Worm (Caenorhabditis elegans) whole organism, young adult: ENCODE data around the gene vrk-1.

Experiments used
- B0019.2 ChIP-seq: fragments of 200-800 bp; sonication (Bioruptor generic); conservative IDR thresholded peaks from 2 replicates; pipeline ENCODE4 v1.3.6; 2022; ENCODE audit warnings: missing genetic modification reagents, missing genetic modification characterization, missing compliant biosample characterization
- C17E4.6 ChIP-seq: fragments of 200-800 bp; sonication (Bioruptor generic); IDR thresholded peaks from 2 replicates; pipeline ENCODE4 v1.3.6; 2022; ENCODE audit warnings: missing genetic modification reagents, missing genetic modification characterization, missing compliant biosample characterization
- F10E7.11 ChIP-seq: sonication (generic microtip); optimal IDR thresholded peaks from 2 replicates; lab custom pipeline; 2017; ENCODE audit warnings: mild to moderate bottlenecking, missing genetic modification characterization, moderate library complexity, missing compliant biosample characterization
- F49E8.2 ChIP-seq: sonication (generic microtip); optimal IDR thresholded peaks from 3 replicates; lab custom pipeline; 2017; ENCODE audit warnings: missing genetic modification characterization, mild to moderate bottlenecking, missing compliant biosample characterization, antibody characterized with exemption, moderate library complexity; ENCODE audit not compliant: insufficient read depth
- F55B11.4 ChIP-seq: sonication (generic microtip); optimal IDR thresholded peaks from 2 replicates; lab custom pipeline; 2016; ENCODE audit warnings: missing compliant biosample characterization, missing genetic modification characterization, borderline replicate concordance; ENCODE audit not compliant: insufficient read depth
- K12H6.12 ChIP-seq: fragments of 200-800 bp; sonication (Bioruptor generic); optimal IDR thresholded peaks from 2 replicates; lab custom pipeline; 2018; ENCODE audit warnings: mild to moderate bottlenecking, missing genetic modification characterization, missing compliant biosample characterization
- attf-5 ChIP-seq: fragments of 200-800 bp; sonication (Bioruptor generic); optimal IDR thresholded peaks from 2 replicates; lab custom pipeline; 2018; ENCODE audit warnings: mild to moderate bottlenecking, missing genetic modification characterization, missing compliant biosample characterization
- bed-1 ChIP-seq: fragments of 200-800 bp; sonication (Bioruptor generic); IDR thresholded peaks from 2 replicates; pipeline ENCODE4 v1.3.6; 2022; ENCODE audit warnings: missing genetic modification reagents, missing genetic modification characterization, missing compliant biosample characterization
- cebp-1 ChIP-seq, 2 experiments: fragments of 200-800 bp in 1 of 2; sonication (Bioruptor generic) in 1 of 2; sonication (generic microtip) in 1 of 2; IDR thresholded peaks in 1 of 2; optimal IDR thresholded peaks in 1 of 2; 2 replicates each; pipeline versions ENCODE4 v1.3.6 to Lab custom; 2017 to 2022; ENCODE audit warnings: missing compliant biosample characterization in 2 of 2, missing genetic modification characterization in 2 of 2, mild to moderate bottlenecking in 1 of 2, missing genetic modification reagents in 1 of 2, moderate library complexity in 1 of 2
- cebp-2 ChIP-seq: fragments of 200-800 bp; sonication (Bioruptor generic); IDR thresholded peaks from 2 replicates; pipeline ENCODE4 v1.3.6; 2022; ENCODE audit warnings: missing genetic modification characterization, missing compliant biosample characterization
- ceh-91 ChIP-seq: fragments of 200-800 bp; sonication (Bioruptor generic); IDR thresholded peaks from 2 replicates; pipeline ENCODE4 v1.3.6; 2022; ENCODE audit warnings: missing genetic modification reagents, missing genetic modification characterization, missing compliant biosample characterization
- chd-7 ChIP-seq: sonication (generic microtip); optimal IDR thresholded peaks from 2 replicates; lab custom pipeline; 2016; ENCODE audit warnings: mild to moderate bottlenecking, missing genetic modification characterization, moderate library complexity, missing compliant biosample characterization
- die-1 ChIP-seq: sonication (generic microtip); optimal IDR thresholded peaks from 2 replicates; lab custom pipeline; 2016; ENCODE audit warnings: missing genotype, mild to moderate bottlenecking, missing genetic modification characterization, missing compliant biosample characterization
- dox-1 ChIP-seq: fragments of 200-800 bp; sonication (Bioruptor generic); IDR thresholded peaks from 2 replicates; pipeline ENCODE4 v1.3.6; 2022; ENCODE audit warnings: missing genetic modification reagents, missing genetic modification characterization, missing compliant biosample characterization
- egl-44 ChIP-seq: fragments of 200-800 bp; sonication (Bioruptor generic); IDR thresholded peaks from 2 replicates; pipeline ENCODE4 v1.3.6; 2022; ENCODE audit warnings: missing genetic modification reagents, missing genetic modification characterization, missing compliant biosample characterization
- him-1 ChIP-seq: sonication (generic microtip); optimal IDR thresholded peaks from 2 replicates; lab custom pipeline; 2016; ENCODE audit warnings: missing genotype, missing genetic modification reagents, missing genetic modification characterization, missing compliant biosample characterization
- hlh-26 ChIP-seq: fragments of 200-800 bp; sonication (Bioruptor generic); conservative IDR thresholded peaks from 2 replicates; pipeline ENCODE4 v1.3.6; 2022; ENCODE audit warnings: missing genetic modification reagents, missing genetic modification characterization, missing compliant biosample characterization
- hmg-20 ChIP-seq: fragments of 200-800 bp; sonication (Bioruptor generic); IDR thresholded peaks from 2 replicates; pipeline ENCODE4 v1.3.6; 2022; ENCODE audit warnings: missing genetic modification reagents, missing genetic modification characterization, missing compliant biosample characterization
- hsf-1 ChIP-seq: fragments of 200-800 bp; sonication (Bioruptor generic); IDR thresholded peaks from 2 replicates; pipeline ENCODE4 v1.3.6; 2022; ENCODE audit warnings: missing genetic modification reagents, missing genetic modification characterization, missing compliant biosample characterization
- let-607 ChIP-seq, 2 experiments: fragments of 200-800 bp in 1 of 2; sonication (Bioruptor generic) in 1 of 2; sonication (generic microtip) in 1 of 2; optimal IDR thresholded peaks; 2 replicates each; lab custom pipeline; 2016 to 2018; ENCODE audit warnings: mild to moderate bottlenecking in 2 of 2, missing compliant biosample characterization in 2 of 2, missing genetic modification characterization in 2 of 2, moderate library complexity in 2 of 2, missing genotype in 1 of 2
- lir-1 ChIP-seq: fragments of 200-800 bp; sonication (Bioruptor generic); conservative IDR thresholded peaks from 2 replicates; pipeline ENCODE4 v1.3.6; 2022; ENCODE audit warnings: missing genetic modification reagents, missing genetic modification characterization, missing compliant biosample characterization
- lsy-27 ChIP-seq: sonication (generic microtip); optimal IDR thresholded peaks from 2 replicates; lab custom pipeline; 2017; ENCODE audit warnings: missing genetic modification characterization, mild to moderate bottlenecking, missing compliant biosample characterization, antibody characterized with exemption, missing genotype, borderline replicate concordance; ENCODE audit not compliant: insufficient read depth
- madf-3 ChIP-seq: fragments of 200-800 bp; sonication (Bioruptor generic); IDR thresholded peaks from 2 replicates; pipeline ENCODE4 v1.3.6; 2022; ENCODE audit warnings: missing genetic modification reagents, missing genetic modification characterization, missing compliant biosample characterization
- madf-8 ChIP-seq: fragments of 200-800 bp; sonication (Bioruptor generic); conservative IDR thresholded peaks from 2 replicates; pipeline ENCODE4 v1.3.6; 2022; ENCODE audit warnings: missing genetic modification reagents, missing genetic modification characterization, missing compliant biosample characterization
- mes-4 ChIP-seq: sonication (generic microtip); optimal IDR thresholded peaks from 2 replicates; lab custom pipeline; 2016; ENCODE audit warnings: missing genotype, missing genetic modification characterization, missing compliant biosample characterization
- nfya-1 ChIP-seq: sonication (generic microtip); optimal IDR thresholded peaks from 2 replicates; lab custom pipeline; 2017; ENCODE audit warnings: antibody characterized with exemption, missing compliant biosample characterization, missing genetic modification characterization, borderline replicate concordance; ENCODE audit not compliant: insufficient read depth
- nfya-2 ChIP-seq: fragments of 200-800 bp; sonication (Bioruptor generic); IDR thresholded peaks from 2 replicates; pipeline ENCODE4 v1.3.6; 2022; ENCODE audit warnings: missing genetic modification reagents, missing genetic modification characterization, missing compliant biosample characterization
- nhr-120 ChIP-seq: fragments of 200-800 bp; sonication (Bioruptor generic); IDR thresholded peaks from 2 replicates; pipeline ENCODE4 v1.3.6; 2022; ENCODE audit warnings: missing genetic modification characterization, missing compliant biosample characterization
- nhr-80 ChIP-seq: sonication (generic microtip); optimal IDR thresholded peaks from 2 replicates; lab custom pipeline; 2016; ENCODE audit warnings: missing genetic modification characterization, missing compliant biosample characterization
- pbrm-1 ChIP-seq: fragments of 200-800 bp; sonication (Bioruptor generic); IDR thresholded peaks from 2 replicates; pipeline ENCODE4 v1.3.6; 2022; ENCODE audit warnings: missing genetic modification reagents, missing genetic modification characterization, missing compliant biosample characterization
- snpc-1.3 ChIP-seq: sonication (generic microtip); optimal IDR thresholded peaks from 2 replicates; lab custom pipeline; 2017; ENCODE audit warnings: missing genetic modification characterization, mild to moderate bottlenecking, missing compliant biosample characterization, antibody characterized with exemption, moderate library complexity, missing genotype, missing genetic modification reagents; ENCODE audit not compliant: insufficient read depth
- snpc-3.4 ChIP-seq: sonication (generic microtip); optimal IDR thresholded peaks from 2 replicates; lab custom pipeline; 2017; ENCODE audit warnings: missing genetic modification characterization, mild to moderate bottlenecking, missing compliant biosample characterization, antibody characterized with exemption, moderate library complexity, missing genotype, missing genetic modification reagents
- sptf-2 ChIP-seq: fragments of 200-800 bp; sonication (Bioruptor generic); optimal IDR thresholded peaks from 2 replicates; lab custom pipeline; 2018; ENCODE audit warnings: mild to moderate bottlenecking, missing genetic modification characterization, missing compliant biosample characterization
- xnd-1 ChIP-seq: sonication (generic microtip); optimal IDR thresholded peaks from 2 replicates; lab custom pipeline; 2016; ENCODE audit warnings: missing genotype, missing genetic modification reagents, missing genetic modification characterization, missing compliant biosample characterization
- zfh-2 ChIP-seq: fragments of 200-800 bp; sonication (Bioruptor generic); conservative IDR thresholded peaks from 2 replicates; pipeline ENCODE4 v1.3.6; 2022; ENCODE audit warnings: missing genetic modification reagents, missing genetic modification characterization, missing compliant biosample characterization
- zim-3 ChIP-seq: sonication (generic microtip); optimal IDR thresholded peaks from 2 replicates; lab custom pipeline; 2017; ENCODE audit warnings: mild to moderate bottlenecking, missing genetic modification characterization, moderate library complexity, missing compliant biosample characterization
- ztf-28 ChIP-seq: fragments of 200-800 bp; sonication (Bioruptor generic); IDR thresholded peaks from 2 replicates; pipeline ENCODE4 v1.3.6; 2022; ENCODE audit warnings: missing genetic modification reagents, missing genetic modification characterization, missing compliant biosample characterization

The vrk-1 gene

DNA sequence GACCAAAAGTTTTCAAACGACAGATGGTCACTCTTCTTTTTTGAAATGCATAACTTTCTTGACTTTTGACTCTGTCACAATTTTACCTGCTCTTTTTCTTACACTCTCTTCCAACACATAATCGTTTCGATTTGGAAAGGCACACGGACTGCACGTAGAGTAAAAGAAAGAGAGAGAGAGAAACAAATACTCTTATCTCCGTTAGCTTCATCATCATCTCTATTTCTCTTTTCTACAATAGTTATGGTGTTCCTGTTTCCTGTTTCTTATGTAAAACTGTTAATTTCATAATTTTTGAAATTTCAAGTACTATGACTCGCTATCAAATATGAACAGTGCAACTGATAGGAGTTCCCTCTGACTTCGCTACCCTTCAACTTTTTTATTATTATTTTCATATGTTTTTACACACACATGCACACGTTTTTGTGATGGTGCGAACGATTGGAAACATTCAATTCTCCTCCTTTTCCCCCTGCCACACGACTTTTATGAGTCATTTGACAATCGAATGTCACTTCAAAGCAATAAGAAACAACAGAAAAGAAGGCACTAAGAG lies 8.4 kb downstream of the vrk-1 start (continued):
- TF ChIP-seq snpc-3.4 (tag; lab: Kevin White, UChicago) (no peak), hsf-1 (GFP tag; lab: Robert Waterston, UW) (no peak), F55B11.4 (tag; lab: Kevin White, UChicago) (no peak), F49E8.2 (no peak), cebp-1 (GFP tag; IDR thresholded peaks at IDR 0.05; lab: Robert Waterston, UW) (peak; percentile 66; the same call in 1 of the 2 replicates), cebp-1 (tag; optimal IDR thresholded peaks at IDR 0.05; lab: Kevin White, UChicago) (peak; percentile 71), die-1 (tag; lab: Kevin White, UChicago) (no peak), B0019.2 (GFP tag; lab: Robert Waterston, UW) (no peak), hlh-26 (GFP tag; lab: Robert Waterston, UW) (no peak), dox-1 (GFP tag; lab: Robert Waterston, UW) (peak; percentile 63; the same call in 1 of the 2 replicates), xnd-1 (tag; lab: Kevin White, UChicago) (no peak), let-607 (tag; optimal IDR thresholded peaks at IDR 0.05; lab: Kevin White, UChicago) (peak; percentile 71 to 72), madf-8 (no peak), mes-4 (tag; lab: Kevin White, UChicago) (no peak), ceh-91 (GFP tag; lab: Robert Waterston, UW) (no peak), snpc-1.3 (tag; lab: Kevin White, UChicago) (no peak), F10E7.11 (no peak), C17E4.6 (GFP tag; lab: Robert Waterston, UW) (no peak), pbrm-1 (GFP tag; lab: Robert Waterston, UW) (no peak), madf-3 (GFP tag; lab: Robert Waterston, UW) (no peak), nhr-80 (tag; lab: Kevin White, UChicago) (peak; percentile 98), cebp-2 (GFP tag; lab: Robert Waterston, UW) (no peak), K12H6.12 (tag; lab: Kevin White, UChicago) (no peak), hmg-20 (GFP tag; lab: Robert Waterston, UW) (no peak), zim-3 (tag; lab: Kevin White, UChicago) (no peak), him-1 (tag; lab: Kevin White, UChicago) (no peak), nhr-120 (no peak), ztf-28 (no peak), nfya-1 (no peak), bed-1 (no peak), chd-7 (tag; lab: Kevin White, UChicago) (no peak), sptf-2 (GFP tag; lab: Kevin White, UChicago) (no peak), egl-44 (no peak), nfya-2 (no peak), lsy-27 (tag; lab: Kevin White, UChicago) (no peak)

DNA sequence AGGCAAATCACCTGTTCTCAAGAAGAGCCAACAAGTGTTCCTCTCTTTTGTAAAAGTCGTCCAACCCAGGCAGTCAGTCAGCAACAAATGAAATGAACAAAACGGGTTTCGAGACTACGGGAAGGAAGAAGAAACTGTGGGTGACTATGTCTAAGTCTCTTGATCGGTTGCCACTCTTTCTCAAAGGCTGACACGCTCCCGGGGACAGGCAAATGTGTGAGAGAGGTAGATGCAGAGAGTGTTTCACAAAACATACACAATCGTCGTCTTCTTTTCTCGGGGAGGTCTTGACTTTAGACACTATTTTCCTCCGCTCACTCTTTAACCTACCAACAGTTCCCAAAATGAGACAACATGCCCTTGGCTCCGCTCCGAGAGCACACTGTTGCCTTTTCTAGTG lies 9.3 kb downstream of the vrk-1 start:
- no peak for TF ChIP-seq lir-1 (GFP tag; lab: Robert Waterston, UW)
- peak; percentile 43 for TF ChIP-seq attf-5 (GFP tag; lab: Kevin White, UChicago)
- no peak for TF ChIP-seq nhr-120
- 0 out of 2 replicates have a peak, but pooled peaks have one; percentile 25 for TF ChIP-seq zfh-2 (GFP tag; lab: Robert Waterston, UW)
- TF ChIP-seq bed-1, result no peak
- peak; percentile 59 for TF ChIP-seq nhr-80 (tag; lab: Kevin White, UChicago)
- no peak for TF ChIP-seq cebp-1 (GFP tag; IDR thresholded peaks at IDR 0.05; lab: Robert Waterston, UW)
- peak; percentile 25 for TF ChIP-seq cebp-1 (tag; optimal IDR thresholded peaks at IDR 0.05; lab: Kevin White, UChicago)
- TF ChIP-seq B0019.2 (GFP tag; lab: Robert Waterston, UW), result no peak
- TF ChIP-seq dox-1 (GFP tag; lab: Robert Waterston, UW), result peak; percentile 60; the same call in 1 of the 2 replicates
